Worm (Caenorhabditis elegans) whole organism, midembryonic: ENCODE data around the gene rpl-28.

ENCODE experiments used
- T22C8.4 ChIP-seq: fragments of 200-800 bp; sonication (Bioruptor generic); IDR thresholded peaks from 2 replicates; pipeline ENCODE4 v1.3.6; 2022; ENCODE audit warnings: missing genetic modification characterization, missing compliant biosample characterization
- cog-1 ChIP-seq: sonication (generic microtip); optimal IDR thresholded peaks from 2 replicates; lab custom pipeline; 2016; ENCODE audit warnings: missing genetic modification characterization, missing compliant biosample characterization
- flt-1 ChIP-seq: fragments of 200-800 bp; sonication (Bioruptor generic); IDR thresholded peaks from 2 replicates; pipeline ENCODE4 v1.3.6; 2022; ENCODE audit warnings: missing genetic modification characterization, missing compliant biosample characterization
- klf-2 ChIP-seq: fragments of 200-800 bp; sonication (Bioruptor generic); conservative IDR thresholded peaks from 2 replicates; pipeline ENCODE4 v1.3.6; 2022; ENCODE audit warnings: missing genetic modification reagents, missing genetic modification characterization, missing compliant biosample characterization
- med-1 ChIP-seq: sonication (generic microtip); optimal IDR thresholded peaks from 2 replicates; lab custom pipeline; 2017; ENCODE audit warnings: missing genetic modification characterization, mild to moderate bottlenecking, missing compliant biosample characterization, antibody characterized with exemption, missing genetic modification reagents; ENCODE audit not compliant: insufficient read depth
- ref-1 ChIP-seq: fragments of 200-800 bp; sonication (Bioruptor generic); conservative IDR thresholded peaks from 2 replicates; pipeline ENCODE4 v1.3.6; 2022; ENCODE audit warnings: missing genetic modification reagents, missing genetic modification characterization, missing compliant biosample characterization
- tab-1 ChIP-seq: fragments of 200-800 bp; sonication (Bioruptor generic); IDR thresholded peaks from 2 replicates; pipeline ENCODE4 v1.3.6; 2022; ENCODE audit warnings: missing genetic modification characterization, missing compliant biosample characterization
- ztf-23 ChIP-seq: fragments of 200-800 bp; sonication (Bioruptor generic); IDR thresholded peaks from 2 replicates; pipeline ENCODE4 v1.3.6; 2022; ENCODE audit warnings: missing genetic modification reagents, missing genetic modification characterization, missing compliant biosample characterization
- ztf-29 ChIP-seq: fragments of 200-800 bp; sonication (Bioruptor generic); IDR thresholded peaks from 2 replicates; pipeline ENCODE4 v1.3.6; 2022; ENCODE audit warnings: missing genetic modification reagents, missing genetic modification characterization, missing compliant biosample characterization

Gene rpl-28

ce11 chrV:12733465-12734248 lies 5.7 kb upstream of the rpl-28 start, which contains the start of the genes dhs-21 and xbx-9:
Gene dhs-21, minus strand, starts transcription at chrV:12733645.
Gene xbx-9, plus strand, starts transcription at chrV:12734198.
- TF ChIP-seq med-1 (GFP tag; lab: Kevin White, UChicago) = no peak
- no peak for TF ChIP-seq T22C8.4 (GFP tag; lab: Robert Waterston, UW)
- TF ChIP-seq ztf-29 (GFP tag; lab: Robert Waterston, UW) = no peak
- TF ChIP-seq tab-1 (GFP tag; lab: Robert Waterston, UW) = no peak
- no peak for TF ChIP-seq ztf-23 (GFP tag; lab: Robert Waterston, UW)
- TF ChIP-seq klf-2 (GFP tag; lab: Robert Waterston, UW) = no peak
- no peak for TF ChIP-seq cog-1 (tag; lab: Kevin White, UChicago)
- no peak for TF ChIP-seq ref-1
- TF ChIP-seq flt-1 = no peak

- no peak for TF ChIP-seq ztf-29 (GFP tag; lab: Robert Waterston, UW)
- no peak for TF ChIP-seq cog-1 (tag; lab: Kevin White, UChicago)
- TF ChIP-seq med-1 (GFP tag; lab: Kevin White, UChicago) = no peak
- no peak for TF ChIP-seq ref-1
- TF ChIP-seq ztf-23 (GFP tag; lab: Robert Waterston, UW) = no peak
Observed at ce11 chrV:12732734-12733133, 4.8 kb upstream of the rpl-28 start.

ce11 chrV:12729220-12729619 lies 1.3 kb upstream of the rpl-28 start, which contains the start of gene R11D1.10:
Gene R11D1.10, plus strand, starts transcription at chrV:12729520.
- no peak for TF ChIP-seq ztf-29 (GFP tag; lab: Robert Waterston, UW)
- TF ChIP-seq flt-1 = no peak
- TF ChIP-seq klf-2 (GFP tag; lab: Robert Waterston, UW) = no peak
- TF ChIP-seq T22C8.4 (GFP tag; lab: Robert Waterston, UW) = no peak
- TF ChIP-seq ref-1 = no peak
- no peak for TF ChIP-seq cog-1 (tag; lab: Kevin White, UChicago)
- no peak for TF ChIP-seq ztf-23 (GFP tag; lab: Robert Waterston, UW)
- TF ChIP-seq med-1 (GFP tag; lab: Kevin White, UChicago) = no peak
- no peak for TF ChIP-seq tab-1 (GFP tag; lab: Robert Waterston, UW)

ce11 chrV:12727104-12727637 lies 741 bp downstream of the rpl-28 start, which contains the start of gene R11D1.13:
Gene R11D1.13, plus strand, starts transcription at chrV:12727154.
- TF ChIP-seq ref-1 (no peak), T22C8.4 (GFP tag; lab: Robert Waterston, UW) (no peak), flt-1 (no peak), ztf-23 (GFP tag; lab: Robert Waterston, UW) (no peak), klf-2 (GFP tag; lab: Robert Waterston, UW) (no peak)

- TF ChIP-seq med-1 (GFP tag; lab: Kevin White, UChicago) (no peak), klf-2 (GFP tag; lab: Robert Waterston, UW) (no peak), ztf-23 (GFP tag; lab: Robert Waterston, UW) (no peak), T22C8.4 (GFP tag; lab: Robert Waterston, UW) (no peak), tab-1 (GFP tag; lab: Robert Waterston, UW) (no peak), flt-1 (no peak), ztf-29 (GFP tag; lab: Robert Waterston, UW) (no peak), ref-1 (no peak), cog-1 (tag; lab: Kevin White, UChicago) (no peak)
Observed at ce11 chrV:12725893-12726292, 2.0 kb downstream of the rpl-28 start, which contains the start of gene R11D1.12. Gene R11D1.12, minus strand, starts transcription at chrV:12725993.

- TF ChIP-seq tab-1 (GFP tag; lab: Robert Waterston, UW) = no peak
- TF ChIP-seq ztf-29 (GFP tag; lab: Robert Waterston, UW) = no peak
- no peak for TF ChIP-seq ref-1
- no peak for TF ChIP-seq flt-1
- no peak for TF ChIP-seq T22C8.4 (GFP tag; lab: Robert Waterston, UW)
- TF ChIP-seq ztf-23 (GFP tag; lab: Robert Waterston, UW) = no peak
- no peak for TF ChIP-seq klf-2 (GFP tag; lab: Robert Waterston, UW)
- TF ChIP-seq cog-1 (tag; lab: Kevin White, UChicago) = no peak
Observed at ce11 chrV:12719713-12720112, 8.2 kb downstream of the rpl-28 start, which contains the start of gene R11D1.7. Gene R11D1.7, plus strand, starts transcription at chrV:12720013.

ce11 chrV:12718622-12719021 lies 9.3 kb downstream of the rpl-28 start, which contains the start of gene str-181:
Gene str-181, minus strand, starts transcription at chrV:12718722.
- TF ChIP-seq klf-2 (GFP tag; lab: Robert Waterston, UW) = no peak
- TF ChIP-seq ztf-29 (GFP tag; lab: Robert Waterston, UW) = no peak
- TF ChIP-seq flt-1 = no peak
- TF ChIP-seq cog-1 (tag; lab: Kevin White, UChicago) = no peak

ce11 chrV:12716447-12716846 lies 11.5 kb downstream of the rpl-28 start, which contains the start of gene str-178:
Gene str-178, minus strand, starts transcription at chrV:12716547.
- TF ChIP-seq med-1 (GFP tag; lab: Kevin White, UChicago) = no peak
- no peak for TF ChIP-seq tab-1 (GFP tag; lab: Robert Waterston, UW)
- no peak for TF ChIP-seq klf-2 (GFP tag; lab: Robert Waterston, UW)
- no peak for TF ChIP-seq ztf-23 (GFP tag; lab: Robert Waterston, UW)
- no peak for TF ChIP-seq ref-1
- no peak for TF ChIP-seq ztf-29 (GFP tag; lab: Robert Waterston, UW)
- no peak for TF ChIP-seq T22C8.4 (GFP tag; lab: Robert Waterston, UW)
- no peak for TF ChIP-seq cog-1 (tag; lab: Kevin White, UChicago)
- no peak for TF ChIP-seq flt-1

- TF ChIP-seq ref-1 (no peak), med-1 (GFP tag; lab: Kevin White, UChicago) (no peak), cog-1 (tag; lab: Kevin White, UChicago) (no peak), tab-1 (GFP tag; lab: Robert Waterston, UW) (no peak), flt-1 (no peak), ztf-23 (GFP tag; lab: Robert Waterston, UW) (no peak), ztf-29 (GFP tag; lab: Robert Waterston, UW) (no peak), T22C8.4 (GFP tag; lab: Robert Waterston, UW) (no peak), klf-2 (GFP tag; lab: Robert Waterston, UW) (no peak)
Observed at ce11 chrV:12714120-12714519, 13.8 kb downstream of the rpl-28 start, which contains the start of gene R11D1.4. Gene R11D1.4, minus strand, starts transcription at chrV:12714220.
